Worm (Caenorhabditis elegans): Measurements from ENCODE around the gene kdin-1.
A peak's percentile ranks its signal among the peaks of the same experiment; 100 is the strongest.

kdin-1 gene

DNA sequence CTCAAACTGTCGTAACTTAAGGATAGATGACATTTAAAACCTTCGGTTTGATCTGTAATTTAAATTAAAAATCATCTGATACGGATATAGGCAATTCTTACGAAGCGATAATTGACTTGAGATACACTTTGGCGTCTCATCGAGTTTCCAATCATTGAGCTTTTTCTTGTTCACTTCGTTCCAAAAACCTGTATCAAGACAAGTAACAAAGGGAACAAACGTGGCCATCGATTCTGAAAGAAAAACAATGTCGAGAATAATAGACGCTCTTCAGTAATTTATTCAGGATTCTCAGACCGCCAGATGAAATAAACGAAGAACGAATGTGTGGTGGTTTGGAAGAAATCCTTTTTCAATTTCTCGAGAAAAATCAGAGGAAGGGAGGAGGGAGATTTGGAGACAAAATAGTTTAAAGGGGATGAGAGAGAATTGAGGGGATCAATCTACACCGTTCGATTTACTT is 42.4 kb downstream of the kdin-1 start, which contains the start of gene atg-7 (continued):
- TF ChIP-seq bed-1 (GFP tag; IDR thresholded peaks at IDR 0.05) (no peak), athp-1 (tag; optimal IDR thresholded peaks at IDR 0.05) (peak; percentile 35), nfya-1 (tag; optimal IDR thresholded peaks at IDR 0.05; ENCODE audit: borderline replicate concordance, insufficient read depth) (no peak), nfyb-1 (GFP tag; IDR thresholded peaks at IDR 0.05) (peak; percentile 63; the same call in 1 of the 2 replicates), lsl-1 (GFP tag; optimal IDR thresholded peaks at IDR 0.05) (peak; percentile 17), efl-1 (GFP tag; optimal IDR thresholded peaks at IDR 0.05) (no peak), cebp-2 (GFP tag; IDR thresholded peaks at IDR 0.05) (0 out of 2 replicates have a peak, but pooled peaks have one; percentile 29), attf-6 (GFP tag; IDR thresholded peaks at IDR 0.05) (peak; percentile 76; the same call in 1 of the 2 replicates), ztf-18 (tag; optimal IDR thresholded peaks at IDR 0.05) (no peak), atf-7 (tag; optimal IDR thresholded peaks at IDR 0.05) (no peak), madf-6 (GFP tag; IDR thresholded peaks at IDR 0.05) (peak; percentile 39), hsf-1 (GFP tag; IDR thresholded peaks at IDR 0.05) (0 out of 2 replicates have a peak, but pooled peaks have one; percentile 58), F52B5.7 (tag; optimal IDR thresholded peaks at IDR 0.05) (no peak), hmg-1.2 (GFP tag; IDR thresholded peaks at IDR 0.05) (peak; percentile 34; the same call in 1 of the 2 replicates), rcor-1 (GFP tag; IDR thresholded peaks at IDR 0.05) (no peak; the same call in 1 of the 2 replicates), let-607 (tag; optimal IDR thresholded peaks at IDR 0.05) (peak in 1 of 2 experiments; percentile 31), repo-1 (tag; optimal IDR thresholded peaks at IDR 0.05) (peak; percentile 76), nhr-90 (tag; optimal IDR thresholded peaks at IDR 0.05) (peak; percentile 7), aptf-3 (GFP tag; IDR thresholded peaks at IDR 0.05) (no peak), die-1 (tag; optimal IDR thresholded peaks at IDR 0.05) (peak; percentile 20), egrh-3 (GFP tag; IDR thresholded peaks at IDR 0.05) (no peak), bed-2 (GFP tag; IDR thresholded peaks at IDR 0.05) (no peak), egl-18 (GFP tag; IDR thresholded peaks at IDR 0.05) (no peak), egl-44 (GFP tag; IDR thresholded peaks at IDR 0.05) (no peak), nhr-120 (GFP tag; IDR thresholded peaks at IDR 0.05) (no peak), hlh-12 (tag; optimal IDR thresholded peaks at IDR 0.05) (no peak), dox-1 (GFP tag; IDR thresholded peaks at IDR 0.05) (no peak), nhr-27 (tag; optimal IDR thresholded peaks at IDR 0.05) (no peak), C06A6.2 (GFP tag; conservative IDR thresholded peaks at IDR 0.05) (no peak), ekl-4 (GFP tag; IDR thresholded peaks at IDR 0.05) (peak; percentile 78), lin-54 (GFP tag; optimal IDR thresholded peaks at IDR 0.05) (peak; percentile 43), K12H6.12 (tag; optimal IDR thresholded peaks at IDR 0.05) (no peak), fkh-3 (tag; optimal IDR thresholded peaks at IDR 0.05) (no peak), hlh-26 (GFP tag; conservative IDR thresholded peaks at IDR 0.05) (no peak), nhr-80 (tag; optimal IDR thresholded peaks at IDR 0.05) (no peak)

DNA sequence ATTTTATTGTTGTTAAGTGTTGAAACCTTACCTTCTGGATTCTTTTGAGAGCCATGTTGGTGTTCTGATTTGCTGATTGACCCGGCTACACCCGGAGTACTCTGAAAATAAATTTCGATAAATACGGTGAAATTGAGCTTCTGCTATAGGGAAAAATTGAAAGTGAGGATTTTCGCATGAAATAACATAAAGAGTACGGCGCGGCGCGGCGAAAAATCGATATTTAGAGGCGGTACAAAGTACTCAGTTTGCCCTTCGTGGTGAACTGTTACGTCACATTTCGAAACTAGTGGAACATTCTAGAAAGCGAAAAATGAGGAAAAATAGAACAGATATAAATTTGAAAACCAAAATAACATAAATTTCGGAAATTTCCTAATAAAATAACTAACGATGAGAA is 43.7 kb downstream of the kdin-1 start, which contains the start of gene let-70:
TSS of gene let-70 (minus strand) at position 101 of the 400 bp plus-strand sequence.
- TF ChIP-seq cebp-2 (GFP tag; IDR thresholded peaks at IDR 0.05) (0 out of 2 replicates have a peak, but pooled peaks have one; percentile 20), B0019.2 (GFP tag; conservative IDR thresholded peaks at IDR 0.05) (no peak)

DNA sequence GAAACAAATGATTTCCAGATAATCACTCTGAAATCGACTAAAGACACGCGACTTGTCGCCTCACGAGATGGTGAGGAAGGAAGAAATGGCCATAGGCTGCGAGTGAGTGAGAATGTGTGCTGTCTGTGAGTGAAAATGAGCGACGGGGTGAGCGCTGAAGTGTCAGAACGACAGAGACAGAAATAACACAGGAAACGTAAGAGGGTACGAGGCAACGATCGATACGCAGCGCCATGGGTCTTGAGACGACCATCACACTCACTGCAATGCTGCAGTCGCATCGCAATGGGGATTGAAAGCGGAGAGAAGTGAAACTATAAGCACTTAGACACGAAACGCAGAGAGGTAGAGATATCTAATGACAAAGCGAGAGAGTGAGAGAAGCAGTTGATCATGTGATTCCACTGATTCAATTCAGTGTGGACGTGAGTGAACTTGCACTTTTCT is 44.4 kb downstream of the kdin-1 start:
- TF ChIP-seq F52B5.7 (tag; optimal IDR thresholded peaks at IDR 0.05) (peak; percentile 11), madf-3 (GFP tag; IDR thresholded peaks at IDR 0.05) (0 out of 2 replicates have a peak, but pooled peaks have one; percentile 69), lin-54 (GFP tag; optimal IDR thresholded peaks at IDR 0.05) (peak; percentile 57), ZK185.1 (tag; optimal IDR thresholded peaks at IDR 0.05; ENCODE audit: poor library complexity, severe bottlenecking) (peak; percentile 91), F23B12.7 (tag; optimal IDR thresholded peaks at IDR 0.05; ENCODE audit: insufficient read depth) (peak; percentile 27), lsy-27 (tag; optimal IDR thresholded peaks at IDR 0.05; ENCODE audit: borderline replicate concordance, insufficient read depth) (no peak), Y79H2A.3 (GFP tag; conservative IDR thresholded peaks at IDR 0.05) (no peak; the same call in 1 of the 2 replicates), let-526 (GFP tag; IDR thresholded peaks at IDR 0.05) (0 out of 2 replicates have a peak, but pooled peaks have one; percentile 60), ztf-28 (GFP tag; IDR thresholded peaks at IDR 0.05) (no peak), hmg-20 (GFP tag; IDR thresholded peaks at IDR 0.05) (0 out of 2 replicates have a peak, but pooled peaks have one; percentile 16), ztf-3 (GFP tag; optimal IDR thresholded peaks at IDR 0.05) (no peak), sptf-2 (GFP tag; optimal IDR thresholded peaks at IDR 0.05) (no peak), xnd-1 (tag; optimal IDR thresholded peaks at IDR 0.05) (no peak)
